Fruit fly (Drosophila melanogaster) whole organism, embryonic: Measurements from ENCODE around the gene CG6340.

Experiments used
- BEAF-32 ChIP-seq: fragments of 200-800 bp; sonication (Bioruptor generic); optimal IDR thresholded peaks from 3 replicates; lab custom pipeline; 2017; ENCODE audit warnings: missing biosample characterization, missing genetic modification characterization, mild to moderate bottlenecking, moderate library complexity, missing genetic modification reagents
- Bgb ChIP-seq: fragments of 200-800 bp; sonication (Bioruptor generic); IDR thresholded peaks from 2 replicates; pipeline ENCODE4 v1.3.6; 2022; ENCODE audit warnings: missing biosample characterization, missing genetic modification characterization; ENCODE audit not compliant: partially characterized antibody
- CG10267 ChIP-seq: fragments of 200-800 bp; sonication (Bioruptor generic); optimal IDR thresholded peaks from 2 replicates; lab custom pipeline; 2018; ENCODE audit warnings: missing biosample characterization, mild to moderate bottlenecking, missing genetic modification characterization, moderate library complexity
- CG13287 ChIP-seq: fragments of 200-800 bp; sonication (Bioruptor generic); IDR thresholded peaks from 2 replicates; pipeline ENCODE4 v1.3.6; 2022; ENCODE audit warnings: missing biosample characterization, missing genetic modification characterization; ENCODE audit not compliant: partially characterized antibody
- CG14860 ChIP-seq: fragments of 200-800 bp; sonication (Bioruptor generic); IDR thresholded peaks from 3 replicates; pipeline ENCODE4 v1.3.6; 2022; ENCODE audit warnings: missing biosample characterization, missing genetic modification characterization; ENCODE audit not compliant: partially characterized antibody
- CG15514 ChIP-seq: fragments of 200-800 bp; sonication (Bioruptor generic); optimal IDR thresholded peaks from 3 replicates; lab custom pipeline; 2017; ENCODE audit warnings: missing biosample characterization, missing genetic modification characterization, mild to moderate bottlenecking, moderate library complexity, missing genetic modification reagents
- CG2116 ChIP-seq: fragments of 200-800 bp; sonication (Bioruptor generic); optimal IDR thresholded peaks from 3 replicates; lab custom pipeline; 2018; ENCODE audit warnings: missing biosample characterization, mild to moderate bottlenecking, missing genetic modification characterization
- CG34224 ChIP-seq: fragments of 200-800 bp; sonication (Bioruptor generic); IDR thresholded peaks from 3 replicates; pipeline ENCODE4 v1.3.6; 2022; ENCODE audit warnings: missing biosample characterization, missing genetic modification characterization; ENCODE audit not compliant: partially characterized antibody
- CG34422 ChIP-seq: fragments of 200-800 bp; sonication (Bioruptor generic); IDR thresholded peaks from 3 replicates; pipeline ENCODE4 v1.3.6; 2022; ENCODE audit warnings: missing biosample characterization, missing genetic modification characterization
- CG42726 ChIP-seq: fragments of 200-800 bp; sonication (Bioruptor generic); IDR thresholded peaks from 2 replicates; pipeline ENCODE4 v1.3.6; 2022; ENCODE audit warnings: missing biosample characterization, missing genetic modification characterization; ENCODE audit not compliant: partially characterized antibody
- CG4617 ChIP-seq: fragments of 200-800 bp; sonication (Bioruptor generic); optimal IDR thresholded peaks from 3 replicates; lab custom pipeline; 2016; ENCODE audit warnings: missing biosample characterization, missing genetic modification characterization, borderline replicate concordance
- CG6791 ChIP-seq: fragments of 200-800 bp; sonication (Bioruptor generic); IDR thresholded peaks from 3 replicates; pipeline ENCODE4 v1.3.6; 2022; ENCODE audit warnings: missing biosample characterization, missing genetic modification characterization; ENCODE audit not compliant: partially characterized antibody
- CG7271 ChIP-seq: fragments of 200-800 bp; sonication (Bioruptor generic); optimal IDR thresholded peaks from 2 replicates; lab custom pipeline; 2018; ENCODE audit warnings: missing biosample characterization, mild to moderate bottlenecking, missing genetic modification characterization, moderate library complexity
- CoRest ChIP-seq: fragments of 200-800 bp; sonication (Bioruptor generic); optimal IDR thresholded peaks from 3 replicates; lab custom pipeline; 2018; ENCODE audit warnings: missing biosample characterization, mild to moderate bottlenecking, missing genetic modification characterization, moderate library complexity
- D19B ChIP-seq: fragments of 200-800 bp; sonication (Bioruptor generic); optimal IDR thresholded peaks from 2 replicates; lab custom pipeline; 2017; ENCODE audit warnings: missing biosample characterization, mild to moderate bottlenecking, missing genetic modification characterization
- Dll ChIP-seq: fragments of 200-800 bp; sonication (Bioruptor generic); IDR thresholded peaks from 4 replicates; pipeline ENCODE4 v1.3.6; 2022; ENCODE audit warnings: missing biosample characterization, missing genetic modification characterization; ENCODE audit not compliant: partially characterized antibody
- Dp ChIP-seq: fragments of 200-800 bp; sonication (Bioruptor generic); optimal IDR thresholded peaks from 2 replicates; lab custom pipeline; 2018; ENCODE audit warnings: missing biosample characterization, mild to moderate bottlenecking, missing genetic modification characterization, moderate library complexity
- Dref ChIP-seq: fragments of 200-800 bp; sonication (Bioruptor generic); IDR thresholded peaks from 2 replicates; pipeline ENCODE4 v1.3.6; 2022; ENCODE audit warnings: missing biosample characterization, missing genetic modification characterization
- E2f2 ChIP-seq: fragments of 200-800 bp; sonication (Bioruptor generic); IDR thresholded peaks from 2 replicates; pipeline ENCODE4 v1.3.6; 2022; ENCODE audit warnings: missing biosample characterization, missing genetic modification characterization
- Fer3 ChIP-seq: fragments of 200-800 bp; sonication (Bioruptor generic); optimal IDR thresholded peaks from 2 replicates; lab custom pipeline; 2018; ENCODE audit warnings: missing biosample characterization, mild to moderate bottlenecking, missing genetic modification characterization, moderate library complexity
- Hmx ChIP-seq: fragments of 200-800 bp; sonication (Bioruptor generic); optimal IDR thresholded peaks from 2 replicates; lab custom pipeline; 2016; ENCODE audit warnings: missing biosample characterization, missing genetic modification characterization
- Med ChIP-seq: fragments of 200-800 bp; sonication (Bioruptor generic); peaks from one replicate; lab custom pipeline; 2016; ENCODE audit warnings: missing biosample characterization, missing genetic modification characterization, mild to moderate bottlenecking, inconsistent platforms, moderate library complexity
- Myb ChIP-seq: fragments of 200-800 bp; sonication (Bioruptor generic); optimal IDR thresholded peaks from 2 replicates; lab custom pipeline; 2016; ENCODE audit warnings: missing biosample characterization, missing genetic modification characterization
- Nf-YB ChIP-seq: fragments of 200-800 bp; sonication (Bioruptor generic); optimal IDR thresholded peaks from 3 replicates; lab custom pipeline; 2019; ENCODE audit warnings: missing biosample characterization, mild to moderate bottlenecking, missing genetic modification characterization, moderate library complexity
- Opbp ChIP-seq: fragments of 200-800 bp; sonication (Bioruptor generic); IDR thresholded peaks from 3 replicates; pipeline ENCODE4 v1.3.6; 2022; ENCODE audit warnings: missing biosample characterization, missing genetic modification characterization; ENCODE audit not compliant: partially characterized antibody
- Sin3A ChIP-seq: fragments of >200 bp; optimal IDR thresholded peaks from 2 replicates; lab custom pipeline; 2018
- Sry-δ ChIP-seq: fragments of 200-800 bp; sonication (Bioruptor generic); optimal IDR thresholded peaks from 2 replicates; lab custom pipeline; 2016; ENCODE audit warnings: missing biosample characterization, missing genetic modification characterization
- YL-1 ChIP-seq: fragments of 200-800 bp; sonication (Bioruptor generic); optimal IDR thresholded peaks from 3 replicates; lab custom pipeline; 2017; ENCODE audit warnings: missing biosample characterization, mild to moderate bottlenecking, missing genetic modification characterization
- ap ChIP-seq: fragments of 200-800 bp; sonication (Bioruptor generic); IDR thresholded peaks from 2 replicates; pipeline ENCODE4 v1.3.6; 2022; ENCODE audit warnings: missing biosample characterization, missing genetic modification characterization
- ato ChIP-seq: fragments of 200-800 bp; sonication (Bioruptor generic); IDR thresholded peaks from 2 replicates; pipeline ENCODE4 v1.3.6; 2022; ENCODE audit warnings: missing biosample characterization, missing genetic modification characterization; ENCODE audit not compliant: partially characterized antibody
- dm ChIP-seq: fragments of 200-800 bp; sonication (Bioruptor generic); optimal IDR thresholded peaks from 3 replicates; lab custom pipeline; 2016; ENCODE audit warnings: missing biosample characterization, missing genetic modification characterization
- ems ChIP-seq: fragments of 200-800 bp; sonication (Bioruptor generic); optimal IDR thresholded peaks from 3 replicates; lab custom pipeline; 2016; ENCODE audit warnings: missing biosample characterization, missing genetic modification characterization
- ewg ChIP-seq: fragments of 200-800 bp; sonication (Bioruptor generic); optimal IDR thresholded peaks from 3 replicates; lab custom pipeline; 2017; ENCODE audit warnings: mild to moderate bottlenecking, missing biosample characterization, missing genetic modification reagents, missing genetic modification characterization
- ind ChIP-seq: fragments of 200-800 bp; sonication (Bioruptor generic); optimal IDR thresholded peaks from 3 replicates; lab custom pipeline; 2016; ENCODE audit warnings: missing biosample characterization, missing genetic modification characterization
- knrl ChIP-seq: fragments of 200-800 bp; sonication (Bioruptor generic); IDR thresholded peaks from 3 replicates; pipeline ENCODE4 v1.3.6; 2022; ENCODE audit warnings: missing biosample characterization, missing genetic modification characterization; ENCODE audit not compliant: partially characterized antibody
- lola ChIP-seq, 3 experiments: fragments of >200 bp in 2 of 3; fragments of 200-800 bp in 1 of 3; sonication (Bioruptor generic) in 1 of 3; optimal IDR thresholded peaks; 2 replicates each; lab custom pipeline; 2017 to 2019; ENCODE audit warnings: missing biosample characterization in 3 of 3, missing genetic modification characterization in 3 of 3, mild to moderate bottlenecking in 1 of 3, moderate library complexity in 1 of 3
- nerfin-1 ChIP-seq: fragments of 200-800 bp; sonication (Bioruptor generic); optimal IDR thresholded peaks from 3 replicates; lab custom pipeline; 2019; ENCODE audit warnings: missing biosample characterization, mild to moderate bottlenecking, missing genetic modification characterization, moderate library complexity
- nmo ChIP-seq: fragments of 200-800 bp; sonication (Bioruptor generic); optimal IDR thresholded peaks from 2 replicates; lab custom pipeline; 2018; ENCODE audit warnings: missing biosample characterization, mild to moderate bottlenecking, missing genetic modification characterization, moderate library complexity
- nom ChIP-seq: fragments of 200-800 bp; sonication (Bioruptor generic); optimal IDR thresholded peaks from 2 replicates; lab custom pipeline; 2017; ENCODE audit warnings: missing biosample characterization, missing genetic modification characterization, mild to moderate bottlenecking, moderate library complexity, missing genetic modification reagents
- onecut ChIP-seq: fragments of 200-800 bp; sonication (Bioruptor generic); IDR thresholded peaks from 2 replicates; pipeline ENCODE4 v1.3.6; 2022; ENCODE audit warnings: missing biosample characterization, missing genetic modification characterization
- seq ChIP-seq: fragments of 200-800 bp; sonication (Bioruptor generic); IDR thresholded peaks from 2 replicates; pipeline ENCODE4 v1.3.6; 2022; ENCODE audit warnings: missing biosample characterization, missing genetic modification characterization
- slou ChIP-seq: fragments of 200-800 bp; sonication (Bioruptor generic); optimal IDR thresholded peaks from 3 replicates; lab custom pipeline; 2016; ENCODE audit warnings: missing biosample characterization, missing genetic modification characterization
- slp2 ChIP-seq: fragments of 200-800 bp; sonication (Bioruptor generic); optimal IDR thresholded peaks from 2 replicates; lab custom pipeline; 2016; ENCODE audit warnings: missing biosample characterization, missing genetic modification characterization
- sna ChIP-seq: fragments of 200-800 bp; sonication (Bioruptor generic); IDR thresholded peaks from 2 replicates; pipeline ENCODE4 v1.3.6; 2022; ENCODE audit warnings: missing biosample characterization, missing genetic modification characterization; ENCODE audit not compliant: partially characterized antibody
- sqz ChIP-seq: fragments of 200-800 bp; sonication (Bioruptor generic); optimal IDR thresholded peaks from 3 replicates; lab custom pipeline; 2018; ENCODE audit warnings: missing biosample characterization, mild to moderate bottlenecking, missing genetic modification characterization
- stwl ChIP-seq: fragments of 200-800 bp; sonication (Bioruptor generic); optimal IDR thresholded peaks from 3 replicates; lab custom pipeline; 2018; ENCODE audit warnings: missing biosample characterization, mild to moderate bottlenecking, missing genetic modification characterization, moderate library complexity
- tna ChIP-seq: fragments of 200-800 bp; sonication (Bioruptor generic); IDR thresholded peaks from 2 replicates; pipeline ENCODE4 v1.3.6; 2022; ENCODE audit warnings: missing biosample characterization, missing genetic modification characterization; ENCODE audit not compliant: partially characterized antibody
- unc-4 ChIP-seq: fragments of 200-800 bp; sonication (Bioruptor generic); IDR thresholded peaks from 2 replicates; pipeline ENCODE4 v1.3.6; 2022; ENCODE audit warnings: missing biosample characterization, missing genetic modification characterization; ENCODE audit not compliant: partially characterized antibody

Gene CG6340

dm6 chrX:15482236-15482660 lies at the start of gene CG6340:
CG6340 (plus strand) TSS chrX:15482374.
- TF ChIP-seq Dll (peak; percentile 73; the same call in 3 of the 4 replicates), tna (GFP tag; lab: Robert Waterston, UW) (peak; percentile 46; the same call in 1 of the 2 replicates), stwl (tag; lab: Kevin White, UChicago) (peak; percentile 36), CoRest (tag; lab: Kevin White, UChicago) (peak; percentile 20), Med (GFP tag; lab: Kevin White, UChicago) (peak; percentile 50), D19B (GFP tag; lab: Kevin White, UChicago) (no peak), unc-4 (GFP tag; lab: Robert Waterston, UW) (peak; percentile 66), CG13287 (GFP tag; lab: Robert Waterston, UW) (peak; percentile 77), Dref (peak; percentile 79), nmo (peak; percentile 21), CG42726 (GFP tag; lab: Robert Waterston, UW) (peak; percentile 53; the same call in 1 of the 2 replicates), ato (GFP tag; lab: Robert Waterston, UW) (0 out of 2 replicates have a peak, but pooled peaks have one; percentile 10), lola (GFP tag; optimal IDR thresholded peaks at IDR 0.05; lab: Kevin White, UChicago) (no peak), Sry-δ (GFP tag; lab: Kevin White, UChicago) (peak; percentile 95), Bgb (GFP tag; lab: Robert Waterston, UW) (peak; percentile 86), E2f2 (GFP tag; lab: Robert Waterston, UW) (peak; percentile 76), dm (GFP tag; lab: Kevin White, UChicago) (peak; percentile 7), CG34224 (GFP tag; lab: Robert Waterston, UW) (peak; percentile 70), Dp (peak; percentile 72), ewg (GFP tag; lab: Kevin White, UChicago) (peak; percentile 54), CG10267 (tag; lab: Kevin White, UChicago) (peak; percentile 19), sqz (peak; percentile 82), YL-1 (peak; percentile 56), nerfin-1 (tag; lab: Kevin White, UChicago) (peak; percentile 24), seq (GFP tag; lab: Robert Waterston, UW) (no peak), Sin3A (lab: Kevin White, UChicago) (peak; percentile 10), CG14860 (GFP tag; lab: Robert Waterston, UW) (0 out of 3 replicates have a peak, but pooled peaks have one; percentile 53), ems (GFP tag; lab: Kevin White, UChicago) (no peak), nom (GFP tag; lab: Kevin White, UChicago) (peak; percentile 30), onecut (GFP tag; lab: Robert Waterston, UW) (peak; percentile 33; the same call in 1 of the 2 replicates), CG34422 (0 out of 3 replicates have a peak, but pooled peaks have one; percentile 35), ind (GFP tag; lab: Kevin White, UChicago) (no peak), knrl (GFP tag; lab: Robert Waterston, UW) (peak; percentile 78), BEAF-32 (GFP tag; lab: Kevin White, UChicago) (peak; percentile 84), Myb (GFP tag; lab: Kevin White, UChicago) (peak; percentile 97), CG15514 (GFP tag; lab: Kevin White, UChicago) (peak; percentile 68), slp2 (GFP tag; lab: Kevin White, UChicago) (no peak), sna (GFP tag; lab: Robert Waterston, UW) (peak; percentile 55), ap (no peak), CG6791 (GFP tag; lab: Robert Waterston, UW) (peak; percentile 84), CG7271 (tag; lab: Kevin White, UChicago) (no peak), Nf-YB (GFP tag; lab: Kevin White, UChicago) (no peak), CG4617 (GFP tag; lab: Kevin White, UChicago) (peak; percentile 21), slou (GFP tag; lab: Kevin White, UChicago) (no peak), Opbp (peak; percentile 82; the same call in 2 of the 3 replicates), CG2116 (peak; percentile 75), Fer3 (no peak), Hmx (GFP tag; lab: Kevin White, UChicago) (no peak)
